Worm (Caenorhabditis elegans) whole organism, young adult: ENCODE results near the gene Y81G3A.1.

Experiments used
- B0019.2 ChIP-seq: fragments of 200-800 bp; sonication (Bioruptor generic); conservative IDR thresholded peaks from 2 replicates; pipeline ENCODE4 v1.3.6; 2022; ENCODE audit warnings: missing genetic modification reagents, missing genetic modification characterization, missing compliant biosample characterization
- B0035.1 ChIP-seq: sonication (generic microtip); optimal IDR thresholded peaks from 2 replicates; lab custom pipeline; 2016; ENCODE audit warnings: missing genetic modification characterization, mild to moderate bottlenecking, missing compliant biosample characterization, missing genotype, missing genetic modification reagents
- B0261.1 ChIP-seq: sonication (generic microtip); optimal IDR thresholded peaks from 2 replicates; lab custom pipeline; 2016; ENCODE audit warnings: mild to moderate bottlenecking, missing genetic modification characterization, moderate library complexity, missing compliant biosample characterization
- C06A6.2 ChIP-seq: fragments of 200-800 bp; sonication (Bioruptor generic); conservative IDR thresholded peaks from 2 replicates; pipeline ENCODE4 v1.3.6; 2022; ENCODE audit warnings: missing genetic modification characterization, missing compliant biosample characterization
- C17E4.6 ChIP-seq: fragments of 200-800 bp; sonication (Bioruptor generic); IDR thresholded peaks from 2 replicates; pipeline ENCODE4 v1.3.6; 2022; ENCODE audit warnings: missing genetic modification reagents, missing genetic modification characterization, missing compliant biosample characterization
- F33H1.4 ChIP-seq: fragments of 200-800 bp; sonication (Bioruptor generic); IDR thresholded peaks from 2 replicates; pipeline ENCODE4 v1.3.6; 2022; ENCODE audit warnings: missing genetic modification reagents, missing genetic modification characterization, missing compliant biosample characterization
- F37B4.10 ChIP-seq: fragments of 200-800 bp; sonication (Bioruptor generic); IDR thresholded peaks from 2 replicates; pipeline ENCODE4 v1.3.6; 2022; ENCODE audit warnings: missing genetic modification characterization, missing compliant biosample characterization
- K12H6.12 ChIP-seq: fragments of 200-800 bp; sonication (Bioruptor generic); optimal IDR thresholded peaks from 2 replicates; lab custom pipeline; 2018; ENCODE audit warnings: mild to moderate bottlenecking, missing genetic modification characterization, missing compliant biosample characterization
- T07F8.4 ChIP-seq: sonication (generic microtip); optimal IDR thresholded peaks from 2 replicates; lab custom pipeline; 2016; ENCODE audit warnings: mild to moderate bottlenecking, missing genetic modification characterization, moderate library complexity, missing compliant biosample characterization
- T26A5.8 ChIP-seq: sonication (generic microtip); optimal IDR thresholded peaks from 2 replicates; lab custom pipeline; 2016; ENCODE audit warnings: missing genetic modification characterization, missing compliant biosample characterization
- ZK185.1 ChIP-seq: sonication (generic microtip); optimal IDR thresholded peaks from 2 replicates; lab custom pipeline; 2016; ENCODE audit warnings: mild to moderate bottlenecking, missing genetic modification characterization, missing compliant biosample characterization; ENCODE audit not compliant: poor library complexity, severe bottlenecking
- akir-1 ChIP-seq: fragments of 200-800 bp; sonication (Bioruptor generic); optimal IDR thresholded peaks from 2 replicates; lab custom pipeline; 2018; ENCODE audit warnings: mild to moderate bottlenecking, missing genetic modification characterization, moderate library complexity, missing compliant biosample characterization
- atf-7 ChIP-seq: sonication (generic microtip); optimal IDR thresholded peaks from 2 replicates; lab custom pipeline; 2017; ENCODE audit warnings: mild to moderate bottlenecking, missing genetic modification characterization, missing compliant biosample characterization
- athp-1 ChIP-seq: sonication (generic microtip); optimal IDR thresholded peaks from 2 replicates; lab custom pipeline; 2017; ENCODE audit warnings: mild to moderate bottlenecking, missing genetic modification characterization, missing compliant biosample characterization
- bed-1 ChIP-seq: fragments of 200-800 bp; sonication (Bioruptor generic); IDR thresholded peaks from 2 replicates; pipeline ENCODE4 v1.3.6; 2022; ENCODE audit warnings: missing genetic modification reagents, missing genetic modification characterization, missing compliant biosample characterization
- ceh-27 ChIP-seq: fragments of 200-800 bp; sonication (Bioruptor generic); optimal IDR thresholded peaks from 2 replicates; lab custom pipeline; 2018; ENCODE audit warnings: mild to moderate bottlenecking, missing genetic modification characterization, moderate library complexity, missing compliant biosample characterization
- ceh-40 ChIP-seq: fragments of 200-800 bp; sonication (Bioruptor generic); IDR thresholded peaks from 2 replicates; pipeline ENCODE4 v1.3.6; 2022; ENCODE audit warnings: missing genetic modification characterization, missing compliant biosample characterization
- ceh-79 ChIP-seq: sonication (generic microtip); optimal IDR thresholded peaks from 2 replicates; lab custom pipeline; 2017; ENCODE audit warnings: mild to moderate bottlenecking, missing genetic modification characterization, missing compliant biosample characterization
- dox-1 ChIP-seq: fragments of 200-800 bp; sonication (Bioruptor generic); IDR thresholded peaks from 2 replicates; pipeline ENCODE4 v1.3.6; 2022; ENCODE audit warnings: missing genetic modification reagents, missing genetic modification characterization, missing compliant biosample characterization
- dpl-1 ChIP-seq: fragments of 150-350 bp; optimal IDR thresholded peaks from 2 replicates; lab custom pipeline; 2014; ENCODE audit warnings: missing biosample characterization, missing genetic modification reagents, missing genetic modification characterization
- egl-44 ChIP-seq: fragments of 200-800 bp; sonication (Bioruptor generic); IDR thresholded peaks from 2 replicates; pipeline ENCODE4 v1.3.6; 2022; ENCODE audit warnings: missing genetic modification reagents, missing genetic modification characterization, missing compliant biosample characterization
- gei-17 ChIP-seq: fragments of 200-800 bp; sonication (Bioruptor generic); optimal IDR thresholded peaks from 2 replicates; lab custom pipeline; 2018; ENCODE audit warnings: mild to moderate bottlenecking, missing genetic modification characterization, missing compliant biosample characterization
- him-1 ChIP-seq: sonication (generic microtip); optimal IDR thresholded peaks from 2 replicates; lab custom pipeline; 2016; ENCODE audit warnings: missing genotype, missing genetic modification reagents, missing genetic modification characterization, missing compliant biosample characterization
- hrde-1 ChIP-seq: sonication (generic microtip); optimal IDR thresholded peaks from 2 replicates; lab custom pipeline; 2016; ENCODE audit warnings: missing genetic modification characterization, mild to moderate bottlenecking, missing compliant biosample characterization, moderate library complexity, missing genotype, missing genetic modification reagents, borderline replicate concordance
- lag-1 ChIP-seq: fragments of 200-800 bp; sonication (Bioruptor generic); IDR thresholded peaks from 2 replicates; pipeline ENCODE4 v1.3.6; 2022; ENCODE audit warnings: missing genetic modification reagents, missing genetic modification characterization, missing compliant biosample characterization
- let-607 ChIP-seq, 2 experiments: fragments of 200-800 bp in 1 of 2; sonication (Bioruptor generic) in 1 of 2; sonication (generic microtip) in 1 of 2; optimal IDR thresholded peaks; 2 replicates each; lab custom pipeline; 2016 to 2018; ENCODE audit warnings: mild to moderate bottlenecking in 2 of 2, missing compliant biosample characterization in 2 of 2, missing genetic modification characterization in 2 of 2, moderate library complexity in 2 of 2, missing genotype in 1 of 2
- lin-26 ChIP-seq: fragments of 200-800 bp; sonication (Bioruptor generic); IDR thresholded peaks from 2 replicates; pipeline ENCODE4 v1.3.6; 2022; ENCODE audit warnings: missing genetic modification reagents, missing genetic modification characterization, missing compliant biosample characterization
- lin-35 ChIP-seq, 3 experiments: fragments of 150-350 bp in 2 of 3; sonication (generic microtip) in 1 of 3; optimal IDR thresholded peaks; 2 replicates each; lab custom pipeline; 2014 to 2018; ENCODE audit warnings: missing biosample characterization in 3 of 3, missing genetic modification characterization in 3 of 3, missing genetic modification reagents in 3 of 3
- lin-54 ChIP-seq: fragments of 200-800 bp; sonication (Bioruptor generic); optimal IDR thresholded peaks from 2 replicates; lab custom pipeline; 2018; ENCODE audit warnings: mild to moderate bottlenecking, missing genetic modification characterization, missing compliant biosample characterization
- lir-1 ChIP-seq: fragments of 200-800 bp; sonication (Bioruptor generic); conservative IDR thresholded peaks from 2 replicates; pipeline ENCODE4 v1.3.6; 2022; ENCODE audit warnings: missing genetic modification reagents, missing genetic modification characterization, missing compliant biosample characterization
- lsl-1 ChIP-seq: fragments of 200-800 bp; sonication (Bioruptor generic); optimal IDR thresholded peaks from 2 replicates; lab custom pipeline; 2018; ENCODE audit warnings: mild to moderate bottlenecking, missing genetic modification characterization, moderate library complexity, missing compliant biosample characterization
- lsy-27 ChIP-seq: sonication (generic microtip); optimal IDR thresholded peaks from 2 replicates; lab custom pipeline; 2017; ENCODE audit warnings: missing genetic modification characterization, mild to moderate bottlenecking, missing compliant biosample characterization, antibody characterized with exemption, missing genotype, borderline replicate concordance; ENCODE audit not compliant: insufficient read depth
- madf-10 ChIP-seq: sonication (generic microtip); optimal IDR thresholded peaks from 2 replicates; lab custom pipeline; 2016; ENCODE audit warnings: mild to moderate bottlenecking, missing genetic modification characterization, missing compliant biosample characterization
- madf-6 ChIP-seq: fragments of 200-800 bp; sonication (Bioruptor generic); IDR thresholded peaks from 2 replicates; pipeline ENCODE4 v1.3.6; 2022; ENCODE audit warnings: missing genetic modification reagents, missing genetic modification characterization, missing compliant biosample characterization
- mcd-1 ChIP-seq: fragments of 200-800 bp; sonication (Bioruptor generic); IDR thresholded peaks from 2 replicates; pipeline ENCODE4 v1.3.6; 2022; ENCODE audit warnings: missing genetic modification reagents, missing genetic modification characterization, missing compliant biosample characterization
- nfya-2 ChIP-seq: fragments of 200-800 bp; sonication (Bioruptor generic); IDR thresholded peaks from 2 replicates; pipeline ENCODE4 v1.3.6; 2022; ENCODE audit warnings: missing genetic modification reagents, missing genetic modification characterization, missing compliant biosample characterization
- nhr-179 ChIP-seq: sonication (generic microtip); optimal IDR thresholded peaks from 2 replicates; lab custom pipeline; 2016; ENCODE audit warnings: mild to moderate bottlenecking, missing genetic modification characterization, missing compliant biosample characterization
- rpc-1 ChIP-seq, 2 experiments: fragments of 150-350 bp in 1 of 2; sonication (generic microtip) in 1 of 2; optimal IDR thresholded peaks; 2 replicates each; lab custom pipeline; 2014 to 2018; ENCODE audit warnings: missing biosample characterization in 1 of 2, missing genetic modification characterization in 1 of 2, missing genetic modification reagents in 1 of 2, missing genotype in 1 of 2
- snpc-1.1 ChIP-seq: sonication (generic microtip); optimal IDR thresholded peaks from 2 replicates; lab custom pipeline; 2017; ENCODE audit warnings: missing genetic modification characterization, mild to moderate bottlenecking, missing compliant biosample characterization, antibody characterized with exemption, moderate library complexity, missing genotype, missing genetic modification reagents; ENCODE audit not compliant: insufficient read depth
- snpc-1.3 ChIP-seq: sonication (generic microtip); optimal IDR thresholded peaks from 2 replicates; lab custom pipeline; 2017; ENCODE audit warnings: missing genetic modification characterization, mild to moderate bottlenecking, missing compliant biosample characterization, antibody characterized with exemption, moderate library complexity, missing genotype, missing genetic modification reagents; ENCODE audit not compliant: insufficient read depth
- snpc-3.4 ChIP-seq: sonication (generic microtip); optimal IDR thresholded peaks from 2 replicates; lab custom pipeline; 2017; ENCODE audit warnings: missing genetic modification characterization, mild to moderate bottlenecking, missing compliant biosample characterization, antibody characterized with exemption, moderate library complexity, missing genotype, missing genetic modification reagents
- snpc-4 ChIP-seq, 5 experiments: fragments of 150-350 bp in 1 of 5; sonication (generic microtip) in 4 of 5; optimal IDR thresholded peaks; 2 replicates each; lab custom pipeline; 2014 to 2018; ENCODE audit warnings: missing genetic modification characterization in 5 of 5, missing biosample characterization in 3 of 5, antibody characterized with exemption in 2 of 5, mild to moderate bottlenecking in 2 of 5, missing compliant biosample characterization in 2 of 5, missing genotype in 2 of 5, moderate library complexity in 2 of 5, missing genetic modification reagents in 1 of 5
- unc-130 ChIP-seq: sonication (generic microtip); optimal IDR thresholded peaks from 2 replicates; lab custom pipeline; 2016; ENCODE audit warnings: missing genetic modification reagents, missing genetic modification characterization, missing compliant biosample characterization
- unc-62 ChIP-seq: fragments of 150-350 bp; optimal IDR thresholded peaks from 2 replicates; lab custom pipeline; 2014; ENCODE audit warnings: missing biosample characterization, missing genetic modification reagents, missing genetic modification characterization
- ztf-18 ChIP-seq: sonication (generic microtip); optimal IDR thresholded peaks from 2 replicates; lab custom pipeline; 2016; ENCODE audit warnings: missing genotype, mild to moderate bottlenecking, missing genetic modification characterization, missing compliant biosample characterization
- ztf-6 ChIP-seq: fragments of 200-800 bp; sonication (Bioruptor generic); IDR thresholded peaks from 2 replicates; pipeline ENCODE4 v1.3.6; 2022; ENCODE audit warnings: missing genetic modification reagents, missing genetic modification characterization, missing compliant biosample characterization

Gene Y81G3A.1

ce11 chrII:13117135-13117534 lies 33.4 kb upstream of the Y81G3A.1 start, which contains the start of gene gfm-1 (continued):
- TF ChIP-seq mcd-1 (GFP tag; lab: Robert Waterston, UW) (peak; percentile 68; the same call in 1 of the 2 replicates), atf-7 (peak; percentile 15), ztf-6 (GFP tag; lab: Robert Waterston, UW) (no peak), ceh-27 (GFP tag; lab: Kevin White, UChicago) (peak; percentile 51), let-607 (tag; optimal IDR thresholded peaks at IDR 0.05; lab: Kevin White, UChicago) (peak in 1 of 2 experiments; percentile 61), B0019.2 (no peak), him-1 (tag; lab: Kevin White, UChicago) (no peak), F37B4.10 (no peak), snpc-4 (GFP tag; optimal IDR thresholded peaks at IDR 0.05; lab: Kevin White, UChicago) (no peak), snpc-4 (tag; optimal IDR thresholded peaks at IDR 0.05; lab: Kevin White, UChicago) (peak in 2 of 4 experiments; percentile 33 to 56), snpc-1.1 (tag; lab: Kevin White, UChicago) (peak; percentile 51), hrde-1 (tag; lab: Kevin White, UChicago) (no peak), lsy-27 (tag; lab: Kevin White, UChicago) (no peak), dpl-1 (no peak), athp-1 (tag; lab: Kevin White, UChicago) (peak; percentile 52), bed-1 (GFP tag; lab: Robert Waterston, UW) (no peak), F33H1.4 (GFP tag; lab: Robert Waterston, UW) (peak; percentile 33; the same call in 1 of the 2 replicates), lin-35 (GFP tag; optimal IDR thresholded peaks at IDR 0.05; lab: Kevin White, UChicago) (peak in 1 of 3 experiments; percentile 41), madf-6 (GFP tag; lab: Robert Waterston, UW) (peak; percentile 53), snpc-1.3 (tag; lab: Kevin White, UChicago) (peak; percentile 30), madf-10 (tag; lab: Kevin White, UChicago) (peak; percentile 6), C17E4.6 (no peak), dox-1 (GFP tag; lab: Robert Waterston, UW) (peak; percentile 61), T07F8.4 (tag; lab: Kevin White, UChicago) (no peak), ceh-40 (no peak), ztf-18 (peak; percentile 36), akir-1 (GFP tag; lab: Kevin White, UChicago) (no peak), lsl-1 (GFP tag; lab: Kevin White, UChicago) (peak; percentile 48), nhr-179 (tag; lab: Kevin White, UChicago) (no peak), lin-54 (peak; percentile 60), snpc-3.4 (tag; lab: Kevin White, UChicago) (peak; percentile 43), rpc-1 (optimal IDR thresholded peaks at IDR 0.05; lab: Kevin White, UChicago) (no peak), rpc-1 (tag; optimal IDR thresholded peaks at IDR 0.05; lab: Kevin White, UChicago) (no peak), T26A5.8 (tag; lab: Kevin White, UChicago) (no peak), lir-1 (0 out of 2 replicates have a peak, but pooled peaks have one; percentile 6), egl-44 (GFP tag; lab: Robert Waterston, UW) (no peak), ZK185.1 (tag; lab: Kevin White, UChicago) (peak; percentile 91), lag-1 (no peak), B0261.1 (tag; lab: Kevin White, UChicago) (no peak), B0035.1 (tag; lab: Kevin White, UChicago) (peak; percentile 6), gei-17 (GFP tag; lab: Kevin White, UChicago) (no peak), nfya-2 (GFP tag; lab: Robert Waterston, UW) (no peak), C06A6.2 (GFP tag; lab: Robert Waterston, UW) (no peak), unc-62 (GFP tag; lab: Kevin White, UChicago) (no peak), K12H6.12 (tag; lab: Kevin White, UChicago) (peak; percentile 44), ceh-79 (tag; lab: Kevin White, UChicago) (peak; percentile 54), lin-26 (no peak), unc-130 (GFP tag; lab: Kevin White, UChicago) (peak; percentile 90)
